Fruit fly (Drosophila melanogaster) whole organism, pupa: ENCODE data around the gene CG5984.
A peak's percentile ranks its signal among the peaks of the same experiment; 100 is the strongest.

Experiments used
- CG13204 ChIP-seq: fragments of 200-800 bp; sonication (Bioruptor generic); optimal IDR thresholded peaks from 2 replicates; lab custom pipeline; 2018; ENCODE audit warnings: missing biosample characterization, mild to moderate bottlenecking, missing genetic modification characterization, moderate library complexity
- CG15710 ChIP-seq: fragments of 200-800 bp; sonication (Bioruptor generic); optimal IDR thresholded peaks from 2 replicates; lab custom pipeline; 2018; ENCODE audit warnings: missing biosample characterization, mild to moderate bottlenecking, missing genetic modification characterization, moderate library complexity
- CG17806 ChIP-seq: fragments of 200-800 bp; sonication (Bioruptor generic); optimal IDR thresholded peaks from 2 replicates; lab custom pipeline; 2018; ENCODE audit warnings: missing biosample characterization, mild to moderate bottlenecking, missing genetic modification characterization, moderate library complexity
- CG32121 ChIP-seq: fragments of 200-800 bp; sonication (Bioruptor generic); IDR thresholded peaks from 2 replicates; pipeline ENCODE4 v1.3.6; 2022; ENCODE audit warnings: missing biosample characterization, missing genetic modification characterization
- CG4496 ChIP-seq: fragments of 200-800 bp; sonication (Bioruptor generic); IDR thresholded peaks from 3 replicates; pipeline ENCODE4 v1.3.6; 2022; ENCODE audit warnings: missing biosample characterization, missing genetic modification characterization
- CG8159 ChIP-seq: fragments of 200-800 bp; sonication (Bioruptor generic); optimal IDR thresholded peaks from 3 replicates; lab custom pipeline; 2018; ENCODE audit warnings: missing biosample characterization, mild to moderate bottlenecking, missing genetic modification characterization, moderate library complexity
- CG8301 ChIP-seq: fragments of 200-800 bp; sonication (Bioruptor generic); optimal IDR thresholded peaks from 2 replicates; lab custom pipeline; 2018; ENCODE audit warnings: missing biosample characterization, mild to moderate bottlenecking, missing genetic modification characterization
- CG9948 ChIP-seq: fragments of 200-800 bp; sonication (Bioruptor generic); optimal IDR thresholded peaks from 2 replicates; lab custom pipeline; 2018; ENCODE audit warnings: missing biosample characterization, mild to moderate bottlenecking, missing genetic modification characterization, moderate library complexity
- EcR ChIP-seq: fragments of 200-800 bp; sonication (Bioruptor generic); optimal IDR thresholded peaks from 3 replicates; lab custom pipeline; 2019; ENCODE audit warnings: missing biosample characterization, missing genetic modification characterization, mild to moderate bottlenecking, moderate library complexity, missing genetic modification reagents
- Ets98B ChIP-seq: fragments of 200-800 bp; sonication (Bioruptor generic); IDR thresholded peaks from 2 replicates; pipeline ENCODE4 v1.3.6; 2022; ENCODE audit warnings: missing biosample characterization, missing genetic modification characterization
- Pif1A ChIP-seq: fragments of 200-800 bp; sonication (Bioruptor generic); optimal IDR thresholded peaks from 3 replicates; lab custom pipeline; 2016; ENCODE audit warnings: missing biosample characterization, missing genetic modification characterization
- fd96Ca ChIP-seq: fragments of 200-800 bp; sonication (Bioruptor generic); IDR thresholded peaks from 3 replicates; pipeline ENCODE4 v1.3.6; 2022; ENCODE audit warnings: missing biosample characterization, missing genetic modification characterization
- gl ChIP-seq: fragments of 200-800 bp; sonication (Bioruptor generic); optimal IDR thresholded peaks from 2 replicates; lab custom pipeline; 2018; ENCODE audit warnings: missing biosample characterization, mild to moderate bottlenecking, missing genetic modification characterization

- TF ChIP-seq EcR (peak; percentile 52), Pif1A (GFP tag; lab: Kevin White, UChicago) (peak; percentile 39), CG15710 (tag; lab: Kevin White, UChicago) (peak; percentile 72), CG8301 (no peak), fd96Ca (GFP tag; lab: Robert Waterston, UW) (no peak), CG9948 (tag; lab: Kevin White, UChicago) (peak; percentile 37), CG4496 (GFP tag; lab: Robert Waterston, UW) (no peak), CG13204 (no peak), Ets98B (GFP tag; lab: Robert Waterston, UW) (no peak), gl (tag; lab: Kevin White, UChicago) (peak; percentile 28), CG8159 (tag; lab: Kevin White, UChicago) (peak; percentile 71), CG32121 (GFP tag; lab: Robert Waterston, UW) (no peak), CG17806 (tag; lab: Kevin White, UChicago) (peak; percentile 59)
Measured at dm6 chr3R:27222013-27222673, 25.6 kb downstream of the CG5984 start.
